Fruit fly (Drosophila melanogaster) whole organism, prepupa: ENCODE measurements around the gene wit.

Experiments used
- Blimp-1 ChIP-seq: fragments of 200-800 bp; sonication (Bioruptor generic); optimal IDR thresholded peaks from 3 replicates; lab custom pipeline; 2017; ENCODE audit warnings: missing biosample characterization, missing genetic modification characterization, mild to moderate bottlenecking, moderate library complexity, missing genetic modification reagents
- CG11294 ChIP-seq: fragments of 200-800 bp; sonication (Bioruptor generic); IDR thresholded peaks from 2 replicates; pipeline ENCODE4 v1.3.6; 2022; ENCODE audit warnings: missing biosample characterization, missing genetic modification characterization
- CG11762 ChIP-seq: fragments of 200-800 bp; sonication (Bioruptor generic); optimal IDR thresholded peaks from 3 replicates; lab custom pipeline; 2016; ENCODE audit warnings: missing biosample characterization, missing genetic modification characterization; ENCODE audit not compliant: insufficient read depth
- CG11902 ChIP-seq: fragments of 200-800 bp; sonication (Bioruptor generic); optimal IDR thresholded peaks from 3 replicates; lab custom pipeline; 2016; ENCODE audit warnings: missing biosample characterization, missing genetic modification characterization
- CG15336 ChIP-seq: fragments of 200-800 bp; sonication (Bioruptor generic); IDR thresholded peaks from 2 replicates; pipeline ENCODE4 v1.3.6; 2022; ENCODE audit warnings: missing biosample characterization, missing genetic modification characterization
- CG1621 ChIP-seq: fragments of 200-800 bp; sonication (Bioruptor generic); optimal IDR thresholded peaks from 3 replicates; lab custom pipeline; 2018; ENCODE audit warnings: missing biosample characterization, mild to moderate bottlenecking, missing genetic modification characterization
- CG16779 ChIP-seq: fragments of 200-800 bp; sonication (Bioruptor generic); optimal IDR thresholded peaks from 3 replicates; lab custom pipeline; 2017; ENCODE audit warnings: missing biosample characterization, mild to moderate bottlenecking, missing genetic modification characterization
- CG3032 ChIP-seq: fragments of 200-800 bp; optimal IDR thresholded peaks from 2 replicates; lab custom pipeline; 2019; ENCODE audit warnings: missing biosample characterization, mild to moderate bottlenecking, missing genetic modification characterization, moderate library complexity
- CG32006 ChIP-seq: fragments of 200-800 bp; sonication (Bioruptor generic); optimal IDR thresholded peaks from 3 replicates; lab custom pipeline; 2017; ENCODE audit warnings: missing biosample characterization, mild to moderate bottlenecking, missing genetic modification characterization
- CG34406 ChIP-seq: fragments of 200-800 bp; sonication (Bioruptor generic); optimal IDR thresholded peaks from 3 replicates; lab custom pipeline; 2016; ENCODE audit warnings: missing biosample characterization, missing genetic modification characterization
- CG3919 ChIP-seq: fragments of 200-800 bp; sonication (Bioruptor generic); optimal IDR thresholded peaks from 3 replicates; lab custom pipeline; 2016; ENCODE audit warnings: missing biosample characterization, missing genetic modification characterization
- CG6163 ChIP-seq: fragments of 200-800 bp; sonication (Bioruptor generic); IDR thresholded peaks from 3 replicates; pipeline ENCODE4 v1.3.6; 2022; ENCODE audit warnings: missing biosample characterization, missing genetic modification characterization
- CG6276 ChIP-seq: fragments of 200-800 bp; sonication (Bioruptor generic); optimal IDR thresholded peaks from 2 replicates; lab custom pipeline; 2017; ENCODE audit warnings: missing biosample characterization, mild to moderate bottlenecking, missing genetic modification characterization
- CG6792 ChIP-seq: fragments of 200-800 bp; sonication (Bioruptor generic); optimal IDR thresholded peaks from 3 replicates; lab custom pipeline; 2016; ENCODE audit warnings: missing biosample characterization, missing genetic modification characterization
- CG6808 ChIP-seq: fragments of 200-800 bp; sonication (Bioruptor generic); optimal IDR thresholded peaks from 3 replicates; lab custom pipeline; 2017; ENCODE audit warnings: missing biosample characterization, missing genetic modification characterization, mild to moderate bottlenecking, moderate library complexity, missing genetic modification reagents
- CG6854 ChIP-seq: fragments of 200-800 bp; sonication (Bioruptor generic); optimal IDR thresholded peaks from 2 replicates; lab custom pipeline; 2017; ENCODE audit warnings: missing biosample characterization, mild to moderate bottlenecking, missing genetic modification characterization
- CG7368 ChIP-seq: fragments of 200-800 bp; sonication (Bioruptor generic); optimal IDR thresholded peaks from 3 replicates; lab custom pipeline; 2016; ENCODE audit warnings: missing biosample characterization, missing genetic modification characterization
- CG8119 ChIP-seq: fragments of 200-800 bp; sonication (Bioruptor generic); IDR thresholded peaks from 3 replicates; pipeline ENCODE4 v1.3.6; 2022; ENCODE audit warnings: missing biosample characterization, missing genetic modification characterization
- CG9139 ChIP-seq: fragments of 200-800 bp; sonication (Bioruptor generic); optimal IDR thresholded peaks from 3 replicates; lab custom pipeline; 2017; ENCODE audit warnings: missing biosample characterization, mild to moderate bottlenecking, missing genetic modification characterization
- Eip75B ChIP-seq: fragments of 200-800 bp; sonication (Bioruptor generic); optimal IDR thresholded peaks from 3 replicates; lab custom pipeline; 2016; ENCODE audit warnings: missing biosample characterization, missing genetic modification characterization
- Eip78C ChIP-seq: fragments of 200-800 bp; sonication (Bioruptor generic); peaks from one replicate; lab custom pipeline; 2016; ENCODE audit warnings: missing biosample characterization, missing genetic modification characterization
- Ets21C ChIP-seq: fragments of 200-800 bp; sonication (Bioruptor generic); optimal IDR thresholded peaks from 3 replicates; lab custom pipeline; 2016; ENCODE audit warnings: missing biosample characterization, missing genetic modification characterization
- Ets96B ChIP-seq: fragments of 200-800 bp; optimal IDR thresholded peaks from 2 replicates; lab custom pipeline; 2019; ENCODE audit warnings: missing biosample characterization, mild to moderate bottlenecking, missing genetic modification characterization, moderate library complexity
- Gug ChIP-seq: fragments of 200-800 bp; sonication (Bioruptor generic); IDR thresholded peaks from 2 replicates; pipeline ENCODE4 v1.3.6; 2022; ENCODE audit warnings: missing biosample characterization, missing genetic modification characterization
- Hr38 ChIP-seq: sonication (Bioruptor generic); optimal IDR thresholded peaks from 2 replicates; lab custom pipeline; 2016; ENCODE audit warnings: missing biosample characterization, missing genetic modification characterization
- Lpt ChIP-seq: fragments of 200-800 bp; sonication (Bioruptor generic); optimal IDR thresholded peaks from 3 replicates; lab custom pipeline; 2016; ENCODE audit warnings: missing biosample characterization, missing genetic modification characterization
- Met ChIP-seq: fragments of 200-800 bp; sonication (Bioruptor generic); optimal IDR thresholded peaks from 3 replicates; lab custom pipeline; 2016; ENCODE audit warnings: missing biosample characterization, missing genetic modification characterization
- Smox ChIP-seq: fragments of 200-800 bp; sonication (Bioruptor generic); optimal IDR thresholded peaks from 3 replicates; lab custom pipeline; 2016; ENCODE audit warnings: missing biosample characterization, missing genetic modification characterization
- Sox102F ChIP-seq: fragments of 200-800 bp; sonication (Bioruptor generic); optimal IDR thresholded peaks from 2 replicates; lab custom pipeline; 2016; ENCODE audit warnings: missing biosample characterization, mild to moderate bottlenecking, missing genetic modification characterization
- Sox14 ChIP-seq: fragments of 200-800 bp; sonication (Bioruptor generic); optimal IDR thresholded peaks from 3 replicates; lab custom pipeline; 2016; ENCODE audit warnings: missing biosample characterization, missing genetic modification characterization
- Sox15 ChIP-seq: fragments of 200-800 bp; sonication (Bioruptor generic); optimal IDR thresholded peaks from 3 replicates; lab custom pipeline; 2016; ENCODE audit warnings: missing biosample characterization, missing genetic modification characterization
- cyc ChIP-seq: fragments of 200-800 bp; sonication (Bioruptor generic); optimal IDR thresholded peaks from 3 replicates; lab custom pipeline; 2016; ENCODE audit warnings: missing biosample characterization, missing genetic modification characterization
- dac ChIP-seq: fragments of 200-800 bp; sonication (Bioruptor generic); optimal IDR thresholded peaks from 2 replicates; lab custom pipeline; 2017; ENCODE audit warnings: missing biosample characterization, mild to moderate bottlenecking, missing genetic modification characterization
- dsx ChIP-seq: fragments of 200-800 bp; optimal IDR thresholded peaks from 3 replicates; lab custom pipeline; 2019; ENCODE audit warnings: missing biosample characterization, mild to moderate bottlenecking, missing genetic modification characterization, moderate library complexity; ENCODE audit not compliant: poor library complexity, severe bottlenecking
- eg ChIP-seq: fragments of 200-800 bp; sonication (Bioruptor generic); IDR thresholded peaks from 3 replicates; pipeline ENCODE4 v1.3.6; 2022; ENCODE audit warnings: missing biosample characterization, missing genetic modification characterization
- esn ChIP-seq: fragments of 200-800 bp; sonication (Bioruptor generic); optimal IDR thresholded peaks from 2 replicates; lab custom pipeline; 2016; ENCODE audit warnings: missing biosample characterization, mild to moderate bottlenecking, missing genetic modification characterization, moderate library complexity
- fd59A ChIP-seq: fragments of 200-800 bp; sonication (Bioruptor generic); optimal IDR thresholded peaks from 2 replicates; lab custom pipeline; 2017; ENCODE audit warnings: missing biosample characterization, mild to moderate bottlenecking, missing genetic modification characterization, missing genetic modification reagents
- fkh ChIP-seq: fragments of 200-800 bp; sonication (Bioruptor generic); optimal IDR thresholded peaks from 3 replicates; lab custom pipeline; 2017; ENCODE audit warnings: missing biosample characterization, mild to moderate bottlenecking, missing genetic modification characterization, moderate library complexity
- lz ChIP-seq: fragments of 200-800 bp; sonication (Bioruptor generic); optimal IDR thresholded peaks from 3 replicates; lab custom pipeline; 2016; ENCODE audit warnings: missing biosample characterization, missing genetic modification characterization
- net ChIP-seq: fragments of 200-800 bp; sonication (Bioruptor generic); optimal IDR thresholded peaks from 3 replicates; lab custom pipeline; 2016; ENCODE audit warnings: missing biosample characterization, missing genetic modification characterization
- pdm3 ChIP-seq: fragments of 200-800 bp; sonication (Bioruptor generic); optimal IDR thresholded peaks from 3 replicates; lab custom pipeline; 2016; ENCODE audit warnings: missing biosample characterization, missing genetic modification characterization
- salr ChIP-seq, 2 experiments: fragments of 200-800 bp; sonication (Bioruptor generic); optimal IDR thresholded peaks; 3 replicates each; lab custom pipeline; 2016 to 2018; ENCODE audit warnings: missing biosample characterization in 2 of 2, missing genetic modification characterization in 2 of 2, mild to moderate bottlenecking in 1 of 2
- spab ChIP-seq: fragments of 200-800 bp; sonication (Bioruptor generic); optimal IDR thresholded peaks from 2 replicates; lab custom pipeline; 2017; ENCODE audit warnings: missing biosample characterization, mild to moderate bottlenecking, missing genetic modification characterization, missing genetic modification reagents
- svp ChIP-seq: fragments of 200-800 bp; sonication (Bioruptor generic); peaks from one replicate; lab custom pipeline; 2016; ENCODE audit warnings: missing biosample characterization, missing genetic modification characterization
- topi ChIP-seq: fragments of 200-800 bp; sonication (Bioruptor generic); optimal IDR thresholded peaks from 3 replicates; lab custom pipeline; 2016; ENCODE audit warnings: missing biosample characterization, missing genetic modification characterization
- vri ChIP-seq: fragments of 200-800 bp; sonication (Bioruptor generic); optimal IDR thresholded peaks from 3 replicates; lab custom pipeline; 2016; ENCODE audit warnings: missing biosample characterization, mild to moderate bottlenecking, missing genetic modification characterization

Gene wit

dm6 chr3L:4073755-4074154 lies 2.2 kb upstream of the wit start, which contains the start of gene Faa:
TSS of gene Faa (minus strand) at chr3L:4073954.
- TF ChIP-seq dsx (no peak), svp (GFP tag; lab: Kevin White, UChicago) (peak; percentile 42), salr (GFP tag; optimal IDR thresholded peaks at IDR 0.05; lab: Kevin White, UChicago) (no peak), fkh (no peak), CG11902 (GFP tag; lab: Kevin White, UChicago) (no peak), CG15336 (GFP tag; lab: Robert Waterston, UW) (0 out of 2 replicates have a peak, but pooled peaks have one; percentile 11), CG8119 (GFP tag; lab: Robert Waterston, UW) (no peak), Hr38 (GFP tag; lab: Kevin White, UChicago) (no peak), Eip78C (GFP tag; lab: Kevin White, UChicago) (no peak), dac (GFP tag; lab: Kevin White, UChicago) (no peak), eg (peak; percentile 22; the same call in 1 of the 3 replicates), net (GFP tag; lab: Kevin White, UChicago) (no peak), Gug (GFP tag; lab: Robert Waterston, UW) (no peak)

- no peak for TF ChIP-seq Sox14 (GFP tag; lab: Kevin White, UChicago)
- TF ChIP-seq Hr38 (GFP tag; lab: Kevin White, UChicago), result no peak
These were observed 1.2 kb upstream of the wit start for dm6 chr3L:4072717-4073116.

dm6 chr3L:4070996-4071379 lies 529 bp downstream of the wit start:
- TF ChIP-seq CG6163 (GFP tag; lab: Robert Waterston, UW) (peak; percentile 97), CG11902 (GFP tag; lab: Kevin White, UChicago) (peak; percentile 70), CG32006 (GFP tag; lab: Kevin White, UChicago) (peak; percentile 44), CG9139 (GFP tag; lab: Kevin White, UChicago) (peak; percentile 68), Eip75B (no peak), CG3919 (peak; percentile 88), vri (GFP tag; lab: Kevin White, UChicago) (no peak), CG11762 (GFP tag; lab: Kevin White, UChicago) (peak; percentile 85), esn (GFP tag; lab: Kevin White, UChicago) (no peak), Ets96B (tag; lab: Kevin White, UChicago) (peak; percentile 94), CG6792 (GFP tag; lab: Kevin White, UChicago) (no peak), topi (GFP tag; lab: Kevin White, UChicago) (peak; percentile 83), Sox102F (GFP tag; lab: Kevin White, UChicago) (peak; percentile 72), pdm3 (GFP tag; lab: Kevin White, UChicago) (peak; percentile 79), dsx (peak; percentile 75), CG3032 (tag; lab: Kevin White, UChicago) (peak; percentile 91), fd59A (peak; percentile 62), CG34406 (GFP tag; lab: Kevin White, UChicago) (peak; percentile 57), Met (GFP tag; lab: Kevin White, UChicago) (peak; percentile 65), Sox15 (GFP tag; lab: Kevin White, UChicago) (peak; percentile 51), CG6276 (GFP tag; lab: Kevin White, UChicago) (no peak), cyc (GFP tag; lab: Kevin White, UChicago) (peak; percentile 86), lz (peak; percentile 38), Blimp-1 (GFP tag; lab: Kevin White, UChicago) (no peak), spab (peak; percentile 66), CG6808 (GFP tag; lab: Kevin White, UChicago) (peak; percentile 37), Ets21C (peak; percentile 52), CG11294 (GFP tag; lab: Robert Waterston, UW) (peak; percentile 92), CG7368 (GFP tag; lab: Kevin White, UChicago) (peak; percentile 83), Hr38 (GFP tag; lab: Kevin White, UChicago) (no peak), net (GFP tag; lab: Kevin White, UChicago) (no peak), dac (GFP tag; lab: Kevin White, UChicago) (peak; percentile 40), Eip78C (GFP tag; lab: Kevin White, UChicago) (peak; percentile 95), CG16779 (tag; lab: Kevin White, UChicago) (no peak), eg (peak; percentile 95), CG1621 (tag; lab: Kevin White, UChicago) (peak; percentile 86), Smox (GFP tag; lab: Kevin White, UChicago) (peak; percentile 55), salr (GFP tag; optimal IDR thresholded peaks at IDR 0.05; lab: Kevin White, UChicago) (peak; percentile 52 to 93), Lpt (GFP tag; lab: Kevin White, UChicago) (peak; percentile 56), CG8119 (GFP tag; lab: Robert Waterston, UW) (peak; percentile 83), CG6854 (GFP tag; lab: Kevin White, UChicago) (no peak), Gug (GFP tag; lab: Robert Waterston, UW) (peak; percentile 94)
